Worm (Caenorhabditis elegans) whole organism, L4 larva: ENCODE measurements around the gene C07C7.3.

Experiments
- ces-1 ChIP-seq: fragments of 150-350 bp; sonication (generic microtip); optimal IDR thresholded peaks from 4 replicates; lab custom pipeline; 2014; ENCODE audit warnings: missing biosample characterization, missing genetic modification reagents, missing genetic modification characterization
- nhr-6 ChIP-seq: fragments of 150-350 bp; optimal IDR thresholded peaks from 2 replicates; lab custom pipeline; 2014; ENCODE audit warnings: missing biosample characterization, missing genetic modification characterization
- pqm-1 ChIP-seq: sonication (generic microtip); optimal IDR thresholded peaks from 2 replicates; lab custom pipeline; 2017; ENCODE audit warnings: missing biosample characterization, missing genetic modification characterization
- unc-62 ChIP-seq, 3 experiments: fragments of 150-350 bp in 1 of 3; sonication (generic microtip); optimal IDR thresholded peaks in 2 of 3; peaks in 1 of 3; 1 replicate in 1 of 3; 2 replicates in 2 of 3; lab custom pipeline; 2014 to 2017; ENCODE audit warnings: missing biosample characterization in 3 of 3, missing genetic modification characterization in 3 of 3, missing genetic modification reagents in 3 of 3, missing genotype in 1 of 3
- zag-1 ChIP-seq: fragments of 150-350 bp; optimal IDR thresholded peaks from 2 replicates; lab custom pipeline; 2014; ENCODE audit warnings: missing biosample characterization, missing genetic modification characterization

DNA sequence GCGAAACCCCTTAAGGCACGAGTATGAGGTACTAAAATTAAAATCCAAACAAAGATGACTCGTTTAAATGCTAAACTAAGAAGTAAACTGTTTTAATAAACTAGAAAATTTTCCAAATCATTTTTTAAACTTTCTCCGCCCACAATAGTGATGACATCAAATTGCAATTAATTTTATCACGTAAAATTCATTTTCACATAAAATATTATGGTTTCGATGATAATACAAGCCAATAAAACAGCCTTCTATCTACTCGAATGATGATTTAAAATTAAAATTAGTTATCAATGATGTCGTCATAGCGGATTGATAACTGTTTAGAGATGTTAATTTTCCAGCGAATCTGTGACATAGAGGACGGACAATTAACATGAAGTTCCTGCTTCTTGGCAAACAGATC, at the start of gene C07C7.3:
- no peak for TF ChIP-seq ces-1
- TF ChIP-seq nhr-6 (tag; lab: Kevin White, UChicago) = no peak
- no peak for TF ChIP-seq unc-62 (GFP tag; optimal IDR thresholded peaks at IDR 0.05 in 1 of 2; lab: Kevin White, UChicago)
- TF ChIP-seq unc-62 (tag; optimal IDR thresholded peaks at IDR 0.05; lab: Kevin White, UChicago) = no peak
- no peak for TF ChIP-seq zag-1 (tag; lab: Kevin White, UChicago)
- peak; percentile 31 for TF ChIP-seq pqm-1
